Fruit fly (Drosophila melanogaster) whole organism, wandering third instar larva: ENCODE measurements around the gene nolo.

Experiments
- Abd-B ChIP-seq: fragments of >200 bp; optimal IDR thresholded peaks from 2 replicates; lab custom pipeline; 2017; ENCODE audit warnings: missing biosample characterization, missing genetic modification characterization
- CG9705 ChIP-seq: fragments of 200-800 bp; sonication (Bioruptor generic); optimal IDR thresholded peaks from 2 replicates; lab custom pipeline; 2018; ENCODE audit warnings: missing biosample characterization, mild to moderate bottlenecking, missing genetic modification characterization
- Dfd ChIP-seq: fragments of >200 bp; optimal IDR thresholded peaks from 2 replicates; lab custom pipeline; 2017; ENCODE audit warnings: missing biosample characterization, missing genetic modification characterization
- GATAd ChIP-seq: sonication (Bioruptor generic); optimal IDR thresholded peaks from 2 replicates; lab custom pipeline; 2016; ENCODE audit warnings: missing biosample characterization, missing genetic modification characterization
- Jra ChIP-seq: sonication (Bioruptor generic); optimal IDR thresholded peaks from 2 replicates; lab custom pipeline; 2016; ENCODE audit warnings: missing biosample characterization, missing genetic modification characterization
- Sp1 ChIP-seq: fragments of 200-800 bp; sonication (Bioruptor generic); optimal IDR thresholded peaks from 3 replicates; lab custom pipeline; 2019; ENCODE audit warnings: missing biosample characterization, mild to moderate bottlenecking, missing genetic modification characterization, moderate library complexity
- br ChIP-seq: fragments of 200-800 bp; sonication (Bioruptor generic); optimal IDR thresholded peaks from 2 replicates; lab custom pipeline; 2016; ENCODE audit warnings: missing biosample characterization, missing genetic modification characterization
- dl ChIP-seq, 2 experiments: fragments of 175-275, 200-275 bp in 1 of 2; fragments of 200-275 bp in 1 of 2; sonication (Bioruptor generic); optimal IDR thresholded peaks; lab custom pipeline; 2018; ENCODE audit warnings: mild to moderate bottlenecking in 2 of 2, missing biosample characterization in 2 of 2, missing genetic modification characterization in 2 of 2, moderate library complexity in 2 of 2; ENCODE audit not compliant: partially characterized antibody in 2 of 2, insufficient read depth in 1 of 2
- dmrt93B ChIP-seq: fragments of 200-800 bp; sonication (Bioruptor generic); optimal IDR thresholded peaks from 2 replicates; lab custom pipeline; 2018; ENCODE audit warnings: missing biosample characterization, mild to moderate bottlenecking, missing genetic modification characterization
- foxo ChIP-seq, 2 experiments: fragments of 200-800 bp; sonication (Bioruptor generic); optimal IDR thresholded peaks; 2 replicates in 1 of 2; 3 replicates in 1 of 2; lab custom pipeline; 2016 to 2017; ENCODE audit warnings: missing biosample characterization in 2 of 2, missing genetic modification characterization in 2 of 2
- fru ChIP-seq: fragments of 200-800 bp; sonication (Bioruptor generic); optimal IDR thresholded peaks from 3 replicates; lab custom pipeline; 2016; ENCODE audit warnings: missing biosample characterization, mild to moderate bottlenecking, missing genetic modification characterization
- h ChIP-seq: fragments of 200-800 bp; sonication (Bioruptor generic); optimal IDR thresholded peaks from 3 replicates; lab custom pipeline; 2016; ENCODE audit warnings: missing biosample characterization, mild to moderate bottlenecking, missing genetic modification characterization
- pan ChIP-seq: fragments of >200 bp; optimal IDR thresholded peaks from 2 replicates; lab custom pipeline; 2017
- psq ChIP-seq: fragments of 200-800 bp; sonication (Bioruptor generic); optimal IDR thresholded peaks from 3 replicates; lab custom pipeline; 2017; ENCODE audit warnings: missing biosample characterization, mild to moderate bottlenecking, missing genetic modification characterization, moderate library complexity
- rgr ChIP-seq: fragments of 200-800 bp; sonication (Bioruptor generic); optimal IDR thresholded peaks from 3 replicates; lab custom pipeline; 2016; ENCODE audit warnings: missing biosample characterization, mild to moderate bottlenecking, missing genetic modification characterization
- sage ChIP-seq: fragments of 200-800 bp; sonication (Bioruptor generic); optimal IDR thresholded peaks from 2 replicates; lab custom pipeline; 2016; ENCODE audit warnings: missing biosample characterization, mild to moderate bottlenecking, missing genetic modification characterization
- woc ChIP-seq: sonication (Bioruptor generic); optimal IDR thresholded peaks from 2 replicates; lab custom pipeline; 2016; ENCODE audit warnings: missing biosample characterization, mild to moderate bottlenecking, missing genetic modification characterization

Gene nolo

dm6 chr2L:21764934-21765333 lies 81.0 kb downstream of the nolo start:
- TF ChIP-seq Abd-B (GFP tag; lab: Kevin White, UChicago) (no peak), CG9705 (GFP tag; lab: Kevin White, UChicago) (no peak), rgr (GFP tag; lab: Kevin White, UChicago) (no peak), sage (GFP tag; lab: Kevin White, UChicago) (no peak), br (GFP tag; lab: Kevin White, UChicago) (no peak), fru (GFP tag; lab: Kevin White, UChicago) (no peak), Sp1 (no peak), foxo (GFP tag; optimal IDR thresholded peaks at IDR 0.05; lab: Kevin White, UChicago) (peak in 1 of 2 experiments; percentile 5), Jra (GFP tag; lab: Kevin White, UChicago) (no peak), woc (GFP tag; lab: Kevin White, UChicago) (peak; percentile 50), h (GFP tag; lab: Kevin White, UChicago) (peak; percentile 5), psq (GFP tag; lab: Kevin White, UChicago) (peak; percentile 12), dl (GFP tag; optimal IDR thresholded peaks at IDR 0.05; lab: Kevin White, UChicago; ENCODE audit: insufficient read depth in 1 of 2, partially characterized antibody in 2 of 2) (no peak)

- TF ChIP-seq dmrt93B (GFP tag; lab: Kevin White, UChicago) (no peak), pan (no peak), GATAd (GFP tag; lab: Kevin White, UChicago) (no peak), Dfd (GFP tag; lab: Kevin White, UChicago) (peak; percentile 93)
Measured at dm6 chr2L:21769461-21769860, 85.6 kb downstream of the nolo start.
